Fruit fly (Drosophila melanogaster): Measurements from ENCODE around the gene CG31141.

Gene CG31141

DNA sequence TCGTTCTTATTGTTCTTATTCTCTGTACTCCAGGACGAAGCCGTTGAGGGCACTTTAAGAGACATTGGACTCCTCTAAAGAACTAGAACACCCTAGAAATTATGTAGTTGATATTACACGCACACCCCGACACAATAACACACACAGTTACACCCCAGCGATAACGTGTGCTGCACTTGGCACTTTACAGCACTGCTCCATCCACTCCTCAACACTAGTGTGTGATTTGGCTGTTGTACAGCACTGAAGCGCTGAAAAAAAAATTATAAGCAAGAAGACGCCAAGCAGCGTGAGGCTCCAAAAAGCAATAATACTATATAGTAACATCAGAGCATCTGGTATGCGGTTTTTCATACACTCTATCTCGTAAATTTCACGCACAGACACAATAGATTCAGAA is 37.8 kb downstream of the CG31141 start:
- TF ChIP-seq HLH106 (tag; optimal IDR thresholded peaks at IDR 0.05) (no peak), Vsx2 (GFP tag; optimal IDR thresholded peaks at IDR 0.05; ENCODE audit: partially characterized antibody) (no peak), OdsH (GFP tag; optimal IDR thresholded peaks at IDR 0.05) (no peak), dsf (GFP tag; optimal IDR thresholded peaks at IDR 0.05; ENCODE audit: borderline replicate concordance) (no peak), br (GFP tag; optimal IDR thresholded peaks at IDR 0.05) (no peak), woc (GFP tag; optimal IDR thresholded peaks at IDR 0.05) (no peak), h (GFP tag; optimal IDR thresholded peaks at IDR 0.05) (no peak), Abd-B (GFP tag; optimal IDR thresholded peaks at IDR 0.05) (no peak), CG9705 (GFP tag; optimal IDR thresholded peaks at IDR 0.05) (no peak)

- no peak for TF ChIP-seq dmrt93B (GFP tag; optimal IDR thresholded peaks at IDR 0.05)
- no peak for TF ChIP-seq tai (GFP tag; optimal IDR thresholded peaks at IDR 0.05)
- no peak for TF ChIP-seq OdsH (GFP tag; optimal IDR thresholded peaks at IDR 0.05)
- TF ChIP-seq Hnf4 (GFP tag; optimal IDR thresholded peaks at IDR 0.05) = no peak
- peak in 1 of 2 experiments; percentile 6 for TF ChIP-seq dl (GFP tag; optimal IDR thresholded peaks at IDR 0.05; ENCODE audit: insufficient read depth in 1 of 2, partially characterized antibody in 2 of 2)
- peak; percentile 10 for TF ChIP-seq Vsx2 (GFP tag; optimal IDR thresholded peaks at IDR 0.05; ENCODE audit: partially characterized antibody)
- peak; percentile 6 for TF ChIP-seq rgr (GFP tag; optimal IDR thresholded peaks at IDR 0.05)
- peak; percentile 43 for TF ChIP-seq Dif (GFP tag; optimal IDR thresholded peaks at IDR 0.05; ENCODE audit: partially characterized antibody)
- TF ChIP-seq Hr78 (GFP tag; optimal IDR thresholded peaks at IDR 0.05) = no peak
- peak; percentile 26 for TF ChIP-seq Sp1 (GFP tag; optimal IDR thresholded peaks at IDR 0.05)
- TF ChIP-seq Rel (GFP tag; optimal IDR thresholded peaks at IDR 0.05) = no peak
- TF ChIP-seq Rel (tag; optimal IDR thresholded peaks at IDR 0.05) = peak; percentile 22
Observed at dm6 chr3R:23962781-23963222, 39.7 kb downstream of the CG31141 start, which contains the start of gene CG31140. Gene CG31140, plus strand, starts transcription at chr3R:23963180.

dm6 chr3R:23964913-23965718 is 42.0 kb downstream of the CG31141 start:
- no peak for TF ChIP-seq N (GFP tag; optimal IDR thresholded peaks at IDR 0.05)
- no peak for TF ChIP-seq Myc (optimal IDR thresholded peaks at IDR 0.05)
- no peak for TF ChIP-seq dmrt93B (GFP tag; optimal IDR thresholded peaks at IDR 0.05)
- TF ChIP-seq woc (GFP tag; optimal IDR thresholded peaks at IDR 0.05) = no peak
- TF ChIP-seq Hr78 (GFP tag; optimal IDR thresholded peaks at IDR 0.05) = no peak
- TF ChIP-seq CG32264 (GFP tag; optimal IDR thresholded peaks at IDR 0.05) = no peak
- TF ChIP-seq fru (GFP tag; optimal IDR thresholded peaks at IDR 0.05) = no peak
- TF ChIP-seq h (GFP tag; optimal IDR thresholded peaks at IDR 0.05) = no peak
- TF ChIP-seq Abd-B (GFP tag; optimal IDR thresholded peaks at IDR 0.05) = no peak
- no peak for TF ChIP-seq Hr83 (GFP tag; optimal IDR thresholded peaks at IDR 0.05; ENCODE audit: poor library complexity, severe bottlenecking)
- no peak for TF ChIP-seq Dif (GFP tag; optimal IDR thresholded peaks at IDR 0.05; ENCODE audit: partially characterized antibody)
- no peak for TF ChIP-seq rgr (GFP tag; optimal IDR thresholded peaks at IDR 0.05)

- TF ChIP-seq Rel (GFP tag; optimal IDR thresholded peaks at IDR 0.05) = no peak
- no peak for TF ChIP-seq Rel (tag; optimal IDR thresholded peaks at IDR 0.05)
- TF ChIP-seq N (GFP tag; optimal IDR thresholded peaks at IDR 0.05) = no peak
- no peak for TF ChIP-seq br (GFP tag; optimal IDR thresholded peaks at IDR 0.05)
- TF ChIP-seq tai (GFP tag; optimal IDR thresholded peaks at IDR 0.05) = no peak
- no peak for TF ChIP-seq Abd-B (GFP tag; optimal IDR thresholded peaks at IDR 0.05)
- no peak for TF ChIP-seq brk (GFP tag; optimal IDR thresholded peaks at IDR 0.05)
- no peak for TF ChIP-seq Hr78 (GFP tag; optimal IDR thresholded peaks at IDR 0.05)
- no peak for TF ChIP-seq fru (GFP tag; optimal IDR thresholded peaks at IDR 0.05)
- TF ChIP-seq CG32264 (GFP tag; optimal IDR thresholded peaks at IDR 0.05) = no peak
- no peak for TF ChIP-seq sv (GFP tag; optimal IDR thresholded peaks at IDR 0.05)
- no peak for TF ChIP-seq Mio (GFP tag; optimal IDR thresholded peaks at IDR 0.05)
- no peak for TF ChIP-seq CrebA (GFP tag; optimal IDR thresholded peaks at IDR 0.05; ENCODE audit: borderline replicate concordance)
- no peak for TF ChIP-seq dsf (GFP tag; optimal IDR thresholded peaks at IDR 0.05; ENCODE audit: borderline replicate concordance)
- no peak for TF ChIP-seq jim (GFP tag; optimal IDR thresholded peaks at IDR 0.05)
- TF ChIP-seq Dif (GFP tag; optimal IDR thresholded peaks at IDR 0.05; ENCODE audit: partially characterized antibody) = no peak
- TF ChIP-seq CG9705 (GFP tag; optimal IDR thresholded peaks at IDR 0.05) = no peak
- no peak for TF ChIP-seq Hr83 (GFP tag; optimal IDR thresholded peaks at IDR 0.05; ENCODE audit: poor library complexity, severe bottlenecking)
- no peak for TF ChIP-seq Myc (optimal IDR thresholded peaks at IDR 0.05)
- no peak for TF ChIP-seq OdsH (GFP tag; optimal IDR thresholded peaks at IDR 0.05)
- TF ChIP-seq sage (GFP tag; optimal IDR thresholded peaks at IDR 0.05) = no peak
Observed at dm6 chr3R:23969449-23969848, 46.3 kb downstream of the CG31141 start.

Measured in whole organism, wandering third instar larva.